Fruit fly (Drosophila melanogaster): Measurements from ENCODE around the gene nis.

nis gene

DNA sequence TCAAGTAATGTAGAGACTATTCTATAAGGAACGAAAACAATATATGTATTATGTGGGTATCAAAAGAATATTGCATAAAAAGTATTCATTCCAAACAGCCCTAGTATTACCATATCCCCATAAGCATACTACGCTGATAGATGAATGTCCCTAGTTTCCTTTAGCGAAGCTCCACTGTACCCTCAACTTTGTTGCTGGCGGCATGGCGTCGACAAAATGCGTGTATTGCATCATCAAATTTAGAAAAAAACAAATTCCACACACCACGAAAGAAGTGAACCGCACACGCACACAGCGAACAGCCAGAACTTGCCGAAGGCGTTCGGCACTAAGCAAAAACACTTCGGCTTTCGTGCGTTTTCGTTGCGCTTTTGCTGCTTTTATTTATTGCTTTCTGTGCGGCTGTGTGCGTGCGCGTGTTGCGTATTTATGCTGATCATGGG lies 45.8 kb upstream of the nis start (continued):
- TF ChIP-seq CG8281 (tag; optimal IDR thresholded peaks at IDR 0.05) (peak; percentile 71), ab (GFP tag; optimal IDR thresholded peaks at IDR 0.05) (peak; percentile 89), CG16779 (GFP tag; IDR thresholded peaks at IDR 0.05) (peak; percentile 94), Gug (GFP tag; IDR thresholded peaks at IDR 0.05) (peak; percentile 96), Scr (GFP tag; IDR thresholded peaks at IDR 0.05; ENCODE audit: partially characterized antibody) (no peak), CrebB (tag; optimal IDR thresholded peaks at IDR 0.05) (peak; percentile 88), chif (GFP tag; optimal IDR thresholded peaks at IDR 0.05) (peak; percentile 78 to 86), E2f2 (GFP tag; IDR thresholded peaks at IDR 0.05) (peak; percentile 86), CoRest (tag; optimal IDR thresholded peaks at IDR 0.05) (peak; percentile 97), CHES-1-like (GFP tag; optimal IDR thresholded peaks at IDR 0.05) (peak; percentile 76), Spps (tag; optimal IDR thresholded peaks at IDR 0.05) (no peak), ham (GFP tag; IDR thresholded peaks at IDR 0.05) (peak; percentile 91), CG11093 (GFP tag; IDR thresholded peaks at IDR 0.05) (peak; percentile 94), Bgb (GFP tag; IDR thresholded peaks at IDR 0.05; ENCODE audit: partially characterized antibody) (no peak), Gsc (GFP tag; IDR thresholded peaks at IDR 0.05) (peak; percentile 74), Mes4 (GFP tag; optimal IDR thresholded peaks at IDR 0.05) (peak; percentile 83)

DNA sequence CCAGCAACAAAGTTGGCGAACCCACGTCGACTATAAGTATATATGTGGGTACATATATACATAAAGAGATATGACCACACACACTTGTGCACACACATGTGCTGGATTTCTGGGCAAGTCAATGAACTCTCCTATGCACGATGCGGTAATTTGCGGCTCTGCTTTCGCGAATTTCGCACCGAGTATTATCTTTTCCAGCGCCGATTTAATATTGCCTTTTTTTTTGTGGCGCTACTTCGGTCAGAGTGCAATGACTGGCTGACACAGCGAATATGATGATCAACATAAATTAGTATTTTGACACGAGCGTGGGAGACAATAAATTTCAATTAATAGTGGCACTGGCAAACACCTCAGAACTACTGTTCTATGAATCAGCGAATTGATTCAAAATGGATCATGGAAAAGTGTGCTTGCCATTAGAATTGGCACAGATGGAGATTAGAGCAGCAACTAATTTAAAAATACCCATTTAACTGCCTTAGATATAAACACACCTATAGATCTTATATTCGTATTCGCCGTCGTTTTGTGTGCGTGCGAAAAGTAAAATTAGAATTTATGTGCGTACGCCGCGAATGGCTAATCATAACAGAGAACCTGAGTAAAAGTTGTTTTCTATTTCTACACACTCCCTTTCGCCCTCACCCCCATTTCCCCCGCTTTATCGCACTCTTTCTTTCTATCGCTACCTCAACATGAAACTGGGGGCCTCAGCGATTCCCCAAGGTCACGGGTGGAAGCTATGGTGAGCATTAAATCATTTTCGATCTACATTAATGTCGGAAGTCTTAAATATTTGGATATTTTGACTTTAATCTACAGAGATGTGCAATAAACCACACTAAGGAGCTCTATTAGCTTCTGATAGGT lies 44.7 kb upstream of the nis start:
- no peak for TF ChIP-seq z (GFP tag; IDR thresholded peaks at IDR 0.05)
- no peak for TF ChIP-seq sens (GFP tag)
- TF ChIP-seq Rfx (GFP tag; IDR thresholded peaks at IDR 0.05): 0 out of 2 replicates have a peak, but pooled peaks have one; percentile 5
- TF ChIP-seq CG8290 (GFP tag; optimal IDR thresholded peaks at IDR 0.05): no peak
- TF ChIP-seq CG8290 (tag; optimal IDR thresholded peaks at IDR 0.05): peak in 1 of 2 experiments; percentile 5
- peak; percentile 30; the same call in 1 of the 2 replicates for TF ChIP-seq CG9932 (GFP tag; IDR thresholded peaks at IDR 0.05)
- no peak for TF ChIP-seq CrebB (tag; optimal IDR thresholded peaks at IDR 0.05)
- TF ChIP-seq Med (GFP tag): peak; percentile 59
- peak; percentile 66 for TF ChIP-seq Blimp-1 (GFP tag; optimal IDR thresholded peaks at IDR 0.05)
- no peak for TF ChIP-seq stwl (tag; optimal IDR thresholded peaks at IDR 0.05)
- no peak for TF ChIP-seq CG3726 (GFP tag; IDR thresholded peaks at IDR 0.05)
- TF ChIP-seq Fer3 (tag; optimal IDR thresholded peaks at IDR 0.05): peak; percentile 2
- peak; percentile 26 for TF ChIP-seq CG12769 (tag; optimal IDR thresholded peaks at IDR 0.05)
- TF ChIP-seq ken (GFP tag; IDR thresholded peaks at IDR 0.05): no peak
- TF ChIP-seq chinmo (GFP tag; IDR thresholded peaks at IDR 0.05; ENCODE audit: partially characterized antibody): peak; percentile 81; the same call in 2 of the 4 replicates
- no peak for TF ChIP-seq CG17568 (GFP tag; optimal IDR thresholded peaks at IDR 0.05)
- TF ChIP-seq NC2α (GFP tag; optimal IDR thresholded peaks at IDR 0.05): no peak
- TF ChIP-seq shn (GFP tag; optimal IDR thresholded peaks at IDR 0.05): no peak
- TF ChIP-seq lola (GFP tag; optimal IDR thresholded peaks at IDR 0.05): no peak
- TF ChIP-seq CG13287 (GFP tag; IDR thresholded peaks at IDR 0.05; ENCODE audit: partially characterized antibody): no peak
- TF ChIP-seq ftz-f1 (GFP tag; optimal IDR thresholded peaks at IDR 0.05): peak; percentile 69
- no peak for TF ChIP-seq Lhr (GFP tag; optimal IDR thresholded peaks at IDR 0.05)
- peak; percentile 39; the same call in 1 of the 2 replicates for TF ChIP-seq crol (GFP tag; IDR thresholded peaks at IDR 0.05)
- no peak for TF ChIP-seq CG10274 (GFP tag; optimal IDR thresholded peaks at IDR 0.05)
- no peak for TF ChIP-seq Optix (GFP tag; IDR thresholded peaks at IDR 0.05)
- no peak for TF ChIP-seq zen (tag; optimal IDR thresholded peaks at IDR 0.05)
